Fruit fly (Drosophila melanogaster) whole organism, wandering third instar larva: ENCODE results near the gene Atg14.

Experiments used
- Abd-B ChIP-seq: fragments of >200 bp; optimal IDR thresholded peaks from 2 replicates; lab custom pipeline; 2017; ENCODE audit warnings: missing biosample characterization, missing genetic modification characterization
- CG32264 ChIP-seq: fragments of 200-800 bp; sonication (Bioruptor generic); optimal IDR thresholded peaks from 2 replicates; lab custom pipeline; 2016; ENCODE audit warnings: missing biosample characterization, missing genetic modification characterization
- CG9705 ChIP-seq: fragments of 200-800 bp; sonication (Bioruptor generic); optimal IDR thresholded peaks from 2 replicates; lab custom pipeline; 2018; ENCODE audit warnings: missing biosample characterization, mild to moderate bottlenecking, missing genetic modification characterization
- CrebA ChIP-seq: fragments of 200-800 bp; sonication (Bioruptor generic); optimal IDR thresholded peaks from 2 replicates; lab custom pipeline; 2016; ENCODE audit warnings: missing biosample characterization, mild to moderate bottlenecking, missing genetic modification characterization, borderline replicate concordance
- Dfd ChIP-seq: fragments of >200 bp; optimal IDR thresholded peaks from 2 replicates; lab custom pipeline; 2017; ENCODE audit warnings: missing biosample characterization, missing genetic modification characterization
- Dif ChIP-seq: fragments of 200-275, 200-300 bp; sonication (Bioruptor generic); optimal IDR thresholded peaks from 2 replicates; lab custom pipeline; 2018; ENCODE audit warnings: missing biosample characterization, missing genetic modification characterization; ENCODE audit not compliant: partially characterized antibody
- GATAd ChIP-seq: sonication (Bioruptor generic); optimal IDR thresholded peaks from 2 replicates; lab custom pipeline; 2016; ENCODE audit warnings: missing biosample characterization, missing genetic modification characterization
- HLH106 ChIP-seq: fragments of 200-800 bp; optimal IDR thresholded peaks from 3 replicates; lab custom pipeline; 2019; ENCODE audit warnings: missing biosample characterization, mild to moderate bottlenecking, missing genetic modification characterization, moderate library complexity
- Hnf4 ChIP-seq: fragments of 200-800 bp; sonication (Bioruptor generic); optimal IDR thresholded peaks from 2 replicates; lab custom pipeline; 2016; ENCODE audit warnings: missing biosample characterization, mild to moderate bottlenecking, missing genetic modification characterization
- Hr78 ChIP-seq: fragments of >200 bp; optimal IDR thresholded peaks from 2 replicates; lab custom pipeline; 2017; ENCODE audit warnings: missing biosample characterization, missing genetic modification characterization
- Hr83 ChIP-seq: fragments of 200-300 bp; sonication (Bioruptor generic); optimal IDR thresholded peaks from 2 replicates; lab custom pipeline; 2016; ENCODE audit warnings: missing biosample characterization, mild to moderate bottlenecking, missing genetic modification characterization, moderate library complexity; ENCODE audit not compliant: poor library complexity, severe bottlenecking
- Jra ChIP-seq: sonication (Bioruptor generic); optimal IDR thresholded peaks from 2 replicates; lab custom pipeline; 2016; ENCODE audit warnings: missing biosample characterization, missing genetic modification characterization
- Mio ChIP-seq: sonication (Bioruptor generic); optimal IDR thresholded peaks from 2 replicates; lab custom pipeline; 2016; ENCODE audit warnings: missing biosample characterization, missing genetic modification characterization
- Myc ChIP-seq: fragments of >200 bp; optimal IDR thresholded peaks from 2 replicates; lab custom pipeline; 2017
- N ChIP-seq: fragments of >200 bp; optimal IDR thresholded peaks from 2 replicates; lab custom pipeline; 2018; ENCODE audit warnings: missing biosample characterization, missing external identifiers, missing genetic modification characterization
- OdsH ChIP-seq: fragments of 200-800 bp; sonication (Bioruptor generic); optimal IDR thresholded peaks from 2 replicates; lab custom pipeline; 2016; ENCODE audit warnings: missing biosample characterization, mild to moderate bottlenecking, missing genetic modification characterization
- Rel ChIP-seq, 2 experiments: fragments of 200-800 bp; sonication (Bioruptor generic) in 1 of 2; optimal IDR thresholded peaks; 2 replicates in 1 of 2; 3 replicates in 1 of 2; lab custom pipeline; 2016 to 2019; ENCODE audit warnings: mild to moderate bottlenecking in 2 of 2, missing biosample characterization in 2 of 2, missing genetic modification characterization in 2 of 2, moderate library complexity in 1 of 2
- Sp1 ChIP-seq: fragments of 200-800 bp; sonication (Bioruptor generic); optimal IDR thresholded peaks from 3 replicates; lab custom pipeline; 2019; ENCODE audit warnings: missing biosample characterization, mild to moderate bottlenecking, missing genetic modification characterization, moderate library complexity
- Vsx2 ChIP-seq: fragments of 200-300, 225-300 bp; sonication (Bioruptor generic); optimal IDR thresholded peaks from 2 replicates; lab custom pipeline; 2018; ENCODE audit warnings: missing biosample characterization, missing genetic modification characterization; ENCODE audit not compliant: partially characterized antibody
- br ChIP-seq: fragments of 200-800 bp; sonication (Bioruptor generic); optimal IDR thresholded peaks from 2 replicates; lab custom pipeline; 2016; ENCODE audit warnings: missing biosample characterization, missing genetic modification characterization
- brk ChIP-seq: fragments of 200-800 bp; sonication (Bioruptor generic); optimal IDR thresholded peaks from 2 replicates; lab custom pipeline; 2016; ENCODE audit warnings: missing biosample characterization, mild to moderate bottlenecking, missing genetic modification characterization
- dl ChIP-seq, 2 experiments: fragments of 175-275, 200-275 bp in 1 of 2; fragments of 200-275 bp in 1 of 2; sonication (Bioruptor generic); optimal IDR thresholded peaks; lab custom pipeline; 2018; ENCODE audit warnings: mild to moderate bottlenecking in 2 of 2, missing biosample characterization in 2 of 2, missing genetic modification characterization in 2 of 2, moderate library complexity in 2 of 2; ENCODE audit not compliant: partially characterized antibody in 2 of 2, insufficient read depth in 1 of 2
- dmrt93B ChIP-seq: fragments of 200-800 bp; sonication (Bioruptor generic); optimal IDR thresholded peaks from 2 replicates; lab custom pipeline; 2018; ENCODE audit warnings: missing biosample characterization, mild to moderate bottlenecking, missing genetic modification characterization
- dsf ChIP-seq: sonication (Bioruptor generic); optimal IDR thresholded peaks from 2 replicates; lab custom pipeline; 2016; ENCODE audit warnings: missing biosample characterization, missing genetic modification characterization, borderline replicate concordance
- ey ChIP-seq: fragments of 200-800 bp; sonication (Bioruptor generic); optimal IDR thresholded peaks from 2 replicates; lab custom pipeline; 2016; ENCODE audit warnings: missing biosample characterization, missing genetic modification characterization
- foxo ChIP-seq, 2 experiments: fragments of 200-800 bp; sonication (Bioruptor generic); optimal IDR thresholded peaks; 2 replicates in 1 of 2; 3 replicates in 1 of 2; lab custom pipeline; 2016 to 2017; ENCODE audit warnings: missing biosample characterization in 2 of 2, missing genetic modification characterization in 2 of 2
- fru ChIP-seq: fragments of 200-800 bp; sonication (Bioruptor generic); optimal IDR thresholded peaks from 3 replicates; lab custom pipeline; 2016; ENCODE audit warnings: missing biosample characterization, mild to moderate bottlenecking, missing genetic modification characterization
- h ChIP-seq: fragments of 200-800 bp; sonication (Bioruptor generic); optimal IDR thresholded peaks from 3 replicates; lab custom pipeline; 2016; ENCODE audit warnings: missing biosample characterization, mild to moderate bottlenecking, missing genetic modification characterization
- jim ChIP-seq: fragments of 175-275, 200-325 bp; sonication (Bioruptor generic); optimal IDR thresholded peaks from 2 replicates; lab custom pipeline; 2016; ENCODE audit warnings: missing biosample characterization, mild to moderate bottlenecking, missing genetic modification characterization
- lola ChIP-seq: fragments of >200 bp; optimal IDR thresholded peaks from 2 replicates; lab custom pipeline; 2017; ENCODE audit warnings: missing biosample characterization, missing genetic modification characterization
- pan ChIP-seq: fragments of >200 bp; optimal IDR thresholded peaks from 2 replicates; lab custom pipeline; 2017
- psq ChIP-seq: fragments of 200-800 bp; sonication (Bioruptor generic); optimal IDR thresholded peaks from 3 replicates; lab custom pipeline; 2017; ENCODE audit warnings: missing biosample characterization, mild to moderate bottlenecking, missing genetic modification characterization, moderate library complexity
- rgr ChIP-seq: fragments of 200-800 bp; sonication (Bioruptor generic); optimal IDR thresholded peaks from 3 replicates; lab custom pipeline; 2016; ENCODE audit warnings: missing biosample characterization, mild to moderate bottlenecking, missing genetic modification characterization
- sage ChIP-seq: fragments of 200-800 bp; sonication (Bioruptor generic); optimal IDR thresholded peaks from 2 replicates; lab custom pipeline; 2016; ENCODE audit warnings: missing biosample characterization, mild to moderate bottlenecking, missing genetic modification characterization
- sv ChIP-seq: fragments of 200-800 bp; sonication (Bioruptor generic); optimal IDR thresholded peaks from 3 replicates; lab custom pipeline; 2016; ENCODE audit warnings: missing biosample characterization, missing genetic modification characterization
- tai ChIP-seq: sonication (Bioruptor generic); optimal IDR thresholded peaks from 2 replicates; lab custom pipeline; 2016; ENCODE audit warnings: missing biosample characterization, missing genetic modification characterization
- usp ChIP-seq: fragments of >200 bp; optimal IDR thresholded peaks from 2 replicates; lab custom pipeline; 2017; ENCODE audit warnings: missing biosample characterization, missing genetic modification characterization
- woc ChIP-seq: sonication (Bioruptor generic); optimal IDR thresholded peaks from 2 replicates; lab custom pipeline; 2016; ENCODE audit warnings: missing biosample characterization, mild to moderate bottlenecking, missing genetic modification characterization

Gene Atg14

dm6 chr3R:29153197-29153644 is 37.0 kb downstream of the Atg14 start, which contains the start of the genes Slbp and Rpn2:
Gene Slbp (minus strand): TSS chr3R:29153266.
Gene Rpn2 (plus strand): TSS chr3R:29153524.
- TF ChIP-seq Vsx2 (GFP tag; lab: Kevin White, UChicago) (no peak), Abd-B (GFP tag; lab: Kevin White, UChicago) (no peak), brk (no peak), tai (GFP tag; lab: Kevin White, UChicago) (no peak), Hr78 (no peak), Dfd (GFP tag; lab: Kevin White, UChicago) (no peak), HLH106 (tag; lab: Kevin White, UChicago) (peak; percentile 41), sage (GFP tag; lab: Kevin White, UChicago) (no peak), usp (GFP tag; lab: Kevin White, UChicago) (no peak), br (GFP tag; lab: Kevin White, UChicago) (peak; percentile 38), ey (GFP tag; lab: Kevin White, UChicago) (peak; percentile 34), lola (GFP tag; lab: Kevin White, UChicago) (no peak), sv (GFP tag; lab: Kevin White, UChicago) (peak; percentile 5), Jra (GFP tag; lab: Kevin White, UChicago) (no peak), Mio (GFP tag; lab: Kevin White, UChicago) (peak; percentile 14), dmrt93B (GFP tag; lab: Kevin White, UChicago) (no peak), pan (no peak), foxo (GFP tag; optimal IDR thresholded peaks at IDR 0.05; lab: Kevin White, UChicago) (peak in 1 of 2 experiments; percentile 67), dl (GFP tag; optimal IDR thresholded peaks at IDR 0.05; lab: Kevin White, UChicago; ENCODE audit: insufficient read depth in 1 of 2, partially characterized antibody in 2 of 2) (no peak), CG9705 (peak; percentile 46), woc (GFP tag; lab: Kevin White, UChicago) (no peak), rgr (GFP tag; lab: Kevin White, UChicago) (peak; percentile 69), Myc (peak; percentile 45), CG32264 (GFP tag; lab: Kevin White, UChicago) (no peak), Hnf4 (GFP tag; lab: Kevin White, UChicago) (no peak), Rel (GFP tag; optimal IDR thresholded peaks at IDR 0.05; lab: Kevin White, UChicago) (no peak), Rel (tag; optimal IDR thresholded peaks at IDR 0.05; lab: Kevin White, UChicago) (peak; percentile 62), Sp1 (GFP tag; lab: Kevin White, UChicago) (peak; percentile 56), N (GFP tag; lab: Kevin White, UChicago) (no peak), h (GFP tag; lab: Kevin White, UChicago) (peak; percentile 69), psq (GFP tag; lab: Kevin White, UChicago) (peak; percentile 61), OdsH (GFP tag; lab: Kevin White, UChicago) (peak; percentile 59), dsf (no peak), fru (GFP tag; lab: Kevin White, UChicago) (peak; percentile 50), GATAd (GFP tag; lab: Kevin White, UChicago) (no peak), CrebA (GFP tag; lab: Kevin White, UChicago) (no peak), jim (GFP tag; lab: Kevin White, UChicago) (no peak), Hr83 (GFP tag; lab: Kevin White, UChicago) (no peak), Dif (GFP tag; lab: Kevin White, UChicago) (no peak)

dm6 chr3R:29157418-29158398 is 41.5 kb downstream of the Atg14 start, which contains the start of gene rdog:
Gene rdog (plus strand): TSS chr3R:29158122.
- TF ChIP-seq br (GFP tag; lab: Kevin White, UChicago) (peak; percentile 85), sage (GFP tag; lab: Kevin White, UChicago) (no peak), Abd-B (GFP tag; lab: Kevin White, UChicago) (no peak), pan (peak; percentile 87), jim (GFP tag; lab: Kevin White, UChicago) (no peak), tai (GFP tag; lab: Kevin White, UChicago) (no peak), rgr (GFP tag; lab: Kevin White, UChicago) (peak; percentile 86), foxo (GFP tag; optimal IDR thresholded peaks at IDR 0.05; lab: Kevin White, UChicago) (peak; percentile 32 to 89), Dif (GFP tag; lab: Kevin White, UChicago) (no peak), dsf (peak; percentile 30), Vsx2 (GFP tag; lab: Kevin White, UChicago) (no peak), Rel (GFP tag; optimal IDR thresholded peaks at IDR 0.05; lab: Kevin White, UChicago) (no peak), Rel (tag; optimal IDR thresholded peaks at IDR 0.05; lab: Kevin White, UChicago) (peak; percentile 78), h (GFP tag; lab: Kevin White, UChicago) (peak; percentile 46), Mio (GFP tag; lab: Kevin White, UChicago) (peak; percentile 29), sv (GFP tag; lab: Kevin White, UChicago) (peak; percentile 82), Hr78 (no peak), Hnf4 (GFP tag; lab: Kevin White, UChicago) (peak; percentile 72), GATAd (GFP tag; lab: Kevin White, UChicago) (peak; percentile 34), fru (GFP tag; lab: Kevin White, UChicago) (peak; percentile 91), brk (no peak), Hr83 (GFP tag; lab: Kevin White, UChicago) (no peak), OdsH (GFP tag; lab: Kevin White, UChicago) (peak; percentile 82), woc (GFP tag; lab: Kevin White, UChicago) (peak; percentile 98), CrebA (GFP tag; lab: Kevin White, UChicago) (no peak), Sp1 (GFP tag; lab: Kevin White, UChicago) (peak; percentile 84), CG9705 (peak; percentile 73), psq (GFP tag; lab: Kevin White, UChicago) (peak; percentile 73), CG32264 (GFP tag; lab: Kevin White, UChicago) (peak; percentile 50), dl (GFP tag; optimal IDR thresholded peaks at IDR 0.05; lab: Kevin White, UChicago; ENCODE audit: insufficient read depth in 1 of 2, partially characterized antibody in 2 of 2) (no peak), dmrt93B (GFP tag; lab: Kevin White, UChicago) (peak; percentile 66), Jra (GFP tag; lab: Kevin White, UChicago) (peak; percentile 74), lola (GFP tag; lab: Kevin White, UChicago) (no peak), ey (GFP tag; lab: Kevin White, UChicago) (peak; percentile 87)
